Worm (Caenorhabditis elegans): ENCODE data around the gene ZK488.6.

DNA sequence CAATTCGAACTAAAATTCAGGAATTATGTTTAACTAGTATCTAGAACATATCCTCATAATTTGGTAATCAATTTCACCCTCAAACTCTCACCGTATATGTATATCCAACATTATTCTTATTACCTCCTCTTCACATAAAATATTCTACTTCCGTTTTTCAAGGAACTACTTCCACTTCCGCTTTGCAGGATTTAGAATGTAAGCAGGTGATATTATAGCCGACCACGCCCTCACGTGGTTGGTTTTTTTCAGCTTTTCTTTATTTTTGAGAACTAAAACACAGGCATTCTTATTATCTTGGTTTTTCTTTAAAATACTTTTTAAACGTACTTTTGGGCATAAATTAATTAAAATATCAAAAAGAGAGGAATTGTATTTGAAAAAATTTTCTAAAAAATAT is 27.6 kb downstream of the ZK488.6 start:
- TF ChIP-seq lsy-2 (tag; optimal IDR thresholded peaks at IDR 0.05) (no peak), nhr-237 (tag; optimal IDR thresholded peaks at IDR 0.05) (no peak), tbx-8 (GFP tag; optimal IDR thresholded peaks at IDR 0.05) (no peak), ceh-39 (tag; optimal IDR thresholded peaks at IDR 0.05) (no peak), pha-4 (tag; optimal IDR thresholded peaks at IDR 0.05) (no peak), lin-32 (GFP tag; optimal IDR thresholded peaks at IDR 0.05) (no peak), zip-8 (tag; optimal IDR thresholded peaks at IDR 0.05) (no peak), snpc-4 (tag; optimal IDR thresholded peaks at IDR 0.05) (no peak), unc-62 (GFP tag; optimal IDR thresholded peaks at IDR 0.05) (no peak), nhr-12 (tag; optimal IDR thresholded peaks at IDR 0.05) (no peak), nhr-28 (tag; optimal IDR thresholded peaks at IDR 0.05) (no peak)

Data from whole organism, mixed stage, embryonic.